Worm (Caenorhabditis elegans) whole organism, L4 larva: ENCODE measurements around the gene orc-4.
A peak's percentile ranks its signal among the peaks of the same experiment; 100 is the strongest.

Experiments
- D1046.2 ChIP-seq: fragments of 200-800 bp; sonication (Bioruptor generic); IDR thresholded peaks from 2 replicates; pipeline ENCODE4 v1.3.6; 2022; ENCODE audit warnings: missing genetic modification characterization, missing compliant biosample characterization
- F10B5.3 ChIP-seq: sonication (generic microtip); optimal IDR thresholded peaks from 2 replicates; lab custom pipeline; 2016; ENCODE audit warnings: mild to moderate bottlenecking, missing genetic modification characterization, missing compliant biosample characterization
- F26F4.8 ChIP-seq: fragments of 200-800 bp; sonication (Bioruptor generic); conservative IDR thresholded peaks from 2 replicates; pipeline ENCODE4 v1.3.6; 2022; ENCODE audit warnings: missing genetic modification characterization, missing compliant biosample characterization
- F44E2.7 ChIP-seq: fragments of 200-800 bp; sonication (Bioruptor generic); IDR thresholded peaks from 2 replicates; pipeline ENCODE4 v2.1.2; 2022; ENCODE audit warnings: missing genetic modification characterization, missing compliant biosample characterization
- F49E8.2 ChIP-seq: sonication (generic microtip); optimal IDR thresholded peaks from 2 replicates; lab custom pipeline; 2016; ENCODE audit warnings: missing compliant biosample characterization, mild to moderate bottlenecking, missing genetic modification characterization, borderline replicate concordance
- T20F7.1 ChIP-seq: fragments of 200-800 bp; sonication (Bioruptor generic); optimal IDR thresholded peaks from 2 replicates; lab custom pipeline; 2018; ENCODE audit warnings: mild to moderate bottlenecking, missing genetic modification characterization, missing compliant biosample characterization
- T26A8.4 ChIP-seq: fragments of 200-800 bp; sonication (Bioruptor generic); IDR thresholded peaks from 2 replicates; pipeline ENCODE4 v1.3.6; 2022; ENCODE audit warnings: missing genetic modification characterization, missing compliant biosample characterization
- Y48G9A.11 ChIP-seq: fragments of 200-800 bp; sonication (Bioruptor generic); IDR thresholded peaks from 2 replicates; pipeline ENCODE4 v1.3.6; 2022; ENCODE audit warnings: missing genetic modification reagents, missing genetic modification characterization, missing compliant biosample characterization
- Y5F2A.4 ChIP-seq: fragments of 200-800 bp; sonication (Bioruptor generic); optimal IDR thresholded peaks from 2 replicates; lab custom pipeline; 2018; ENCODE audit warnings: mild to moderate bottlenecking, missing genetic modification characterization, missing compliant biosample characterization
- ZK337.2 ChIP-seq: fragments of 200-800 bp; sonication (Bioruptor generic); IDR thresholded peaks from 2 replicates; pipeline ENCODE4 v1.3.6; 2022; ENCODE audit warnings: missing genetic modification reagents, missing genetic modification characterization, missing compliant biosample characterization
- aha-1 ChIP-seq: fragments of 150-350 bp; peaks from one replicate; lab custom pipeline; 2014; ENCODE audit warnings: missing biosample characterization, missing genetic modification characterization
- aly-2 ChIP-seq: sonication (generic microtip); optimal IDR thresholded peaks from 2 replicates; lab custom pipeline; 2018; ENCODE audit warnings: missing biosample characterization, missing genetic modification characterization
- ama-1 ChIP-seq: fragments of 150-350 bp; optimal IDR thresholded peaks from 2 replicates; lab custom pipeline; 2014; ENCODE audit warnings: inconsistent platforms, mixed read lengths
- attf-4 ChIP-seq: sonication (generic microtip); optimal IDR thresholded peaks from 3 replicates; lab custom pipeline; 2017; ENCODE audit warnings: missing biosample characterization, missing genetic modification characterization
- ceh-28 ChIP-seq: fragments of 150-350 bp; optimal IDR thresholded peaks from 2 replicates; lab custom pipeline; 2014; ENCODE audit warnings: missing biosample characterization, missing genetic modification reagents, missing genetic modification characterization
- ceh-44 ChIP-seq: fragments of 200-800 bp; sonication (Bioruptor generic); IDR thresholded peaks from 2 replicates; pipeline ENCODE4 v1.3.6; 2022; ENCODE audit warnings: missing genetic modification reagents, missing genetic modification characterization, missing compliant biosample characterization
- ceh-62 ChIP-seq: sonication (generic microtip); optimal IDR thresholded peaks from 2 replicates; lab custom pipeline; 2017; ENCODE audit warnings: missing biosample characterization, missing genetic modification characterization
- ctbp-1 ChIP-seq: fragments of 200-800 bp; sonication (Bioruptor generic); IDR thresholded peaks from 2 replicates; pipeline ENCODE4 v1.3.6; 2022; ENCODE audit warnings: missing genetic modification reagents, missing genetic modification characterization, missing compliant biosample characterization
- daf-12 ChIP-seq: fragments of 150-350 bp; optimal IDR thresholded peaks from 2 replicates; lab custom pipeline; 2014; ENCODE audit warnings: missing biosample characterization, missing genetic modification reagents, missing genetic modification characterization
- daf-16 ChIP-seq, 3 experiments: sonication (generic microtip); optimal IDR thresholded peaks; 2 replicates each; lab custom pipeline; 2016 to 2017; ENCODE audit warnings: missing genetic modification characterization in 3 of 3, missing genetic modification reagents in 3 of 3, mild to moderate bottlenecking in 2 of 3, missing compliant biosample characterization in 2 of 3, missing biosample characterization in 1 of 3, moderate library complexity in 1 of 3
- dmd-8 ChIP-seq: fragments of 200-800 bp; sonication (Bioruptor generic); IDR thresholded peaks from 2 replicates; pipeline ENCODE4 v1.3.6; 2022; ENCODE audit warnings: missing genetic modification characterization, missing compliant biosample characterization
- duxl-1 ChIP-seq: sonication (generic microtip); optimal IDR thresholded peaks from 2 replicates; lab custom pipeline; 2016; ENCODE audit warnings: mild to moderate bottlenecking, missing genetic modification characterization, moderate library complexity, missing compliant biosample characterization; ENCODE audit not compliant: poor library complexity
- egl-43 ChIP-seq: fragments of 200-800 bp; sonication (Bioruptor generic); IDR thresholded peaks from 2 replicates; pipeline ENCODE4 v1.3.6; 2022; ENCODE audit warnings: missing genetic modification reagents, missing genetic modification characterization, missing compliant biosample characterization
- fkh-10 ChIP-seq: fragments of 150-350 bp; optimal IDR thresholded peaks from 2 replicates; lab custom pipeline; 2014; ENCODE audit warnings: missing biosample characterization, missing genetic modification reagents, missing genetic modification characterization
- fos-1 ChIP-seq: fragments of 150-350 bp; optimal IDR thresholded peaks from 2 replicates; lab custom pipeline; 2014; ENCODE audit warnings: missing biosample characterization, missing genetic modification characterization
- hlh-11 ChIP-seq: fragments of 200-800 bp; sonication (Bioruptor generic); optimal IDR thresholded peaks from 2 replicates; lab custom pipeline; 2018; ENCODE audit warnings: mild to moderate bottlenecking, missing genetic modification characterization, missing compliant biosample characterization
- hlh-30 ChIP-seq: sonication (generic microtip); optimal IDR thresholded peaks from 2 replicates; lab custom pipeline; 2017; ENCODE audit warnings: antibody characterized with exemption, mild to moderate bottlenecking, missing genetic modification characterization, missing compliant biosample characterization; ENCODE audit not compliant: insufficient read depth
- lin-1 ChIP-seq: fragments of 200-800 bp; sonication (Bioruptor generic); IDR thresholded peaks from 2 replicates; pipeline ENCODE4 v1.3.6; 2022; ENCODE audit warnings: missing genetic modification reagents, missing genetic modification characterization, missing compliant biosample characterization
- lin-13 ChIP-seq: fragments of 150-350 bp; optimal IDR thresholded peaks from 2 replicates; lab custom pipeline; 2014; ENCODE audit warnings: missing biosample characterization, missing genetic modification reagents, missing genetic modification characterization
- lin-29 ChIP-seq: fragments of 200-800 bp; sonication (Bioruptor generic); IDR thresholded peaks from 2 replicates; pipeline ENCODE4 v1.3.6; 2022; ENCODE audit warnings: missing genetic modification reagents, missing genetic modification characterization, missing compliant biosample characterization
- lin-39 ChIP-seq: fragments of 150-350 bp; optimal IDR thresholded peaks from 2 replicates; lab custom pipeline; 2014; ENCODE audit warnings: missing biosample characterization, missing genetic modification reagents, missing genetic modification characterization
- madf-5 ChIP-seq, 2 experiments: fragments of 200-800 bp; sonication (Bioruptor generic); IDR thresholded peaks; 2 replicates each; pipeline ENCODE4 v1.3.6; 2022; ENCODE audit warnings: missing compliant biosample characterization in 2 of 2, missing genetic modification characterization in 2 of 2
- madf-9 ChIP-seq: fragments of 200-800 bp; sonication (Bioruptor generic); conservative IDR thresholded peaks from 2 replicates; pipeline ENCODE4 v1.3.6; 2022; ENCODE audit warnings: missing genetic modification reagents, missing genetic modification characterization, missing compliant biosample characterization
- mep-1 ChIP-seq: fragments of 150-350 bp; sonication (generic microtip); optimal IDR thresholded peaks from 3 replicates; lab custom pipeline; 2014; ENCODE audit warnings: missing biosample characterization, missing genetic modification characterization
- mxl-3 ChIP-seq: fragments of 200-800 bp; sonication (Bioruptor generic); optimal IDR thresholded peaks from 2 replicates; lab custom pipeline; 2018; ENCODE audit warnings: mild to moderate bottlenecking, missing genetic modification characterization, missing compliant biosample characterization
- nhr-102 ChIP-seq: sonication (generic microtip); optimal IDR thresholded peaks from 2 replicates; lab custom pipeline; 2016; ENCODE audit warnings: mild to moderate bottlenecking, missing genetic modification characterization, moderate library complexity, missing compliant biosample characterization
- nhr-237 ChIP-seq: sonication (generic microtip); optimal IDR thresholded peaks from 2 replicates; lab custom pipeline; 2017; ENCODE audit warnings: missing biosample characterization, missing genetic modification characterization
- nhr-28 ChIP-seq: fragments of 150-350 bp; optimal IDR thresholded peaks from 2 replicates; lab custom pipeline; 2014; ENCODE audit warnings: missing biosample characterization, missing genetic modification characterization
- nhr-77 ChIP-seq: fragments of 150-350 bp; optimal IDR thresholded peaks from 2 replicates; lab custom pipeline; 2014; ENCODE audit warnings: missing biosample characterization, missing genetic modification characterization
- pha-4 ChIP-seq, 2 experiments: fragments of 150-350 bp in 1 of 2; fragments of 200-800 bp in 1 of 2; sonication (Bioruptor generic) in 1 of 2; IDR thresholded peaks in 1 of 2; optimal IDR thresholded peaks in 1 of 2; 2 replicates each; pipeline versions ENCODE4 v1.3.6 to Lab custom; 2014 to 2022; ENCODE audit warnings: missing genetic modification characterization in 2 of 2, missing genetic modification reagents in 2 of 2, missing biosample characterization in 1 of 2, missing compliant biosample characterization in 1 of 2
- php-3 ChIP-seq: fragments of 200-800 bp; sonication (Bioruptor generic); IDR thresholded peaks from 2 replicates; pipeline ENCODE4 v1.3.6; 2022; ENCODE audit warnings: missing genetic modification reagents, missing genetic modification characterization, missing compliant biosample characterization
- pqm-1 ChIP-seq: sonication (generic microtip); optimal IDR thresholded peaks from 2 replicates; lab custom pipeline; 2017; ENCODE audit warnings: missing biosample characterization, missing genetic modification characterization
- rbr-2 ChIP-seq: sonication (generic microtip); optimal IDR thresholded peaks from 2 replicates; lab custom pipeline; 2016; ENCODE audit warnings: missing genotype, missing genetic modification characterization, missing compliant biosample characterization
- saeg-2 ChIP-seq: fragments of 200-800 bp; sonication (Bioruptor generic); IDR thresholded peaks from 2 replicates; pipeline ENCODE4 v1.3.6; 2022; ENCODE audit warnings: missing genetic modification reagents, missing genetic modification characterization, missing compliant biosample characterization
- sdz-12 ChIP-seq: fragments of 200-800 bp; sonication (Bioruptor generic); optimal IDR thresholded peaks from 2 replicates; lab custom pipeline; 2018; ENCODE audit warnings: mild to moderate bottlenecking, missing genetic modification characterization, missing compliant biosample characterization
- set-16 ChIP-seq: fragments of 200-800 bp; sonication (Bioruptor generic); IDR thresholded peaks from 2 replicates; pipeline ENCODE4 v1.3.6; 2022; ENCODE audit warnings: missing genetic modification reagents, missing genetic modification characterization, missing compliant biosample characterization
- snpc-1.2 ChIP-seq: fragments of 200-800 bp; sonication (Bioruptor generic); IDR thresholded peaks from 2 replicates; pipeline ENCODE4 v1.3.6; 2022; ENCODE audit warnings: missing genetic modification reagents, missing genetic modification characterization, missing compliant biosample characterization
- vab-7 ChIP-seq: fragments of 200-800 bp; sonication (Bioruptor generic); IDR thresholded peaks from 2 replicates; pipeline ENCODE4 v1.3.6; 2022; ENCODE audit warnings: missing genetic modification reagents, missing genetic modification characterization, missing compliant biosample characterization
- zfp-3 ChIP-seq: fragments of 200-800 bp; sonication (Bioruptor generic); conservative IDR thresholded peaks from 2 replicates; pipeline ENCODE4 v1.3.6; 2022; ENCODE audit warnings: missing genetic modification reagents, missing genetic modification characterization, missing compliant biosample characterization
- zip-2 ChIP-seq: fragments of 150-350 bp; optimal IDR thresholded peaks from 2 replicates; lab custom pipeline; 2014; ENCODE audit warnings: missing biosample characterization, missing genetic modification characterization

orc-4 gene

ce11 chrIII:10621208-10621607 is 24.8 kb upstream of the orc-4 start, which contains the start of the genes lron-10 and hpr-9 (continued):
- 0 out of 2 replicates have a peak, but pooled peaks have one; percentile 32 for TF ChIP-seq dmd-8
- TF ChIP-seq sdz-12, result peak; percentile 29
- TF ChIP-seq F10B5.3 (tag; lab: Kevin White, UChicago), result no peak
- no peak for TF ChIP-seq vab-7 (GFP tag; lab: Robert Waterston, UW)
- TF ChIP-seq fkh-10 (GFP tag; lab: Kevin White, UChicago), result no peak
- peak; percentile 60; the same call in 1 of the 2 replicates for TF ChIP-seq pha-4 (GFP tag; IDR thresholded peaks at IDR 0.05; lab: Robert Waterston, UW)
- no peak for TF ChIP-seq pha-4 (tag; optimal IDR thresholded peaks at IDR 0.05; lab: Kevin White, UChicago)
- TF ChIP-seq ctbp-1 (GFP tag; lab: Robert Waterston, UW), result no peak
- TF ChIP-seq nhr-102 (tag; lab: Kevin White, UChicago), result peak; percentile 83
- no peak for TF ChIP-seq lin-39
- peak; percentile 92 for TF ChIP-seq hlh-30 (tag; lab: Kevin White, UChicago)
- no peak for TF ChIP-seq F26F4.8
- TF ChIP-seq saeg-2 (GFP tag; lab: Robert Waterston, UW), result no peak
- TF ChIP-seq D1046.2 (GFP tag; lab: Robert Waterston, UW), result peak; percentile 19; the same call in 1 of the 2 replicates
- TF ChIP-seq ZK337.2, result peak; percentile 94
- peak; percentile 34 for TF ChIP-seq T20F7.1 (GFP tag; lab: Kevin White, UChicago)
- TF ChIP-seq attf-4 (tag; lab: Kevin White, UChicago), result no peak
- no peak for TF ChIP-seq snpc-1.2 (GFP tag; lab: Robert Waterston, UW)
- TF ChIP-seq rbr-2, result peak; percentile 61
- no peak for TF ChIP-seq ceh-28 (tag; lab: Kevin White, UChicago)
- no peak for TF ChIP-seq Y5F2A.4 (GFP tag; lab: Kevin White, UChicago)
- TF ChIP-seq madf-5 (GFP tag; IDR thresholded peaks at IDR 0.05; lab: Robert Waterston, UW), result 0 out of 4 replicates have a peak, but pooled peaks of 1 of the 2 experiments have one; percentile 17
- peak; percentile 3 for TF ChIP-seq ama-1 (lab: Kevin White, UChicago)
- no peak for TF ChIP-seq daf-16 (GFP tag; optimal IDR thresholded peaks at IDR 0.05; lab: Kevin White, UChicago)
- TF ChIP-seq daf-16 (tag; optimal IDR thresholded peaks at IDR 0.05; lab: Kevin White, UChicago), result peak; percentile 61
- TF ChIP-seq T26A8.4, result peak; percentile 71
- TF ChIP-seq zfp-3 (GFP tag; lab: Robert Waterston, UW), result 0 out of 2 replicates have a peak, but pooled peaks have one; percentile 43
- peak; percentile 57 for TF ChIP-seq F49E8.2 (tag; lab: Kevin White, UChicago)
- TF ChIP-seq madf-9, result peak; percentile 83; the same call in 1 of the 2 replicates
- TF ChIP-seq hlh-11, result peak; percentile 86
- TF ChIP-seq fos-1 (tag; lab: Kevin White, UChicago), result no peak
- TF ChIP-seq aha-1 (tag; lab: Kevin White, UChicago), result peak; percentile 86
- peak; percentile 62; the same call in 1 of the 2 replicates for TF ChIP-seq lin-29 (GFP tag; lab: Robert Waterston, UW)
- peak; percentile 9; the same call in 1 of the 2 replicates for TF ChIP-seq lin-1 (GFP tag; lab: Robert Waterston, UW)
- TF ChIP-seq Y48G9A.11, result no peak
- peak; percentile 68 for TF ChIP-seq nhr-28 (tag; lab: Kevin White, UChicago)
- peak; percentile 23 for TF ChIP-seq nhr-77 (tag; lab: Kevin White, UChicago)
- no peak for TF ChIP-seq nhr-237 (tag; lab: Kevin White, UChicago)
- TF ChIP-seq egl-43 (GFP tag; lab: Robert Waterston, UW), result no peak
- TF ChIP-seq mep-1 (tag; lab: Kevin White, UChicago), result peak; percentile 75
- TF ChIP-seq duxl-1 (tag; lab: Kevin White, UChicago), result peak; percentile 86
- no peak for TF ChIP-seq ceh-62 (tag; lab: Kevin White, UChicago)
- no peak for TF ChIP-seq daf-12 (tag; lab: Kevin White, UChicago)
- peak; percentile 62 for TF ChIP-seq mxl-3
- no peak for TF ChIP-seq set-16 (GFP tag; lab: Robert Waterston, UW)
- no peak for TF ChIP-seq F44E2.7 (GFP tag; lab: Robert Waterston, UW)
- no peak for TF ChIP-seq lin-13 (GFP tag; lab: Kevin White, UChicago)
- no peak for TF ChIP-seq aly-2 (tag; lab: Kevin White, UChicago)
- no peak for TF ChIP-seq pqm-1 (tag; lab: Kevin White, UChicago)
- TF ChIP-seq zip-2 (tag; lab: Kevin White, UChicago), result peak; percentile 32
- TF ChIP-seq ceh-44 (GFP tag; lab: Robert Waterston, UW), result peak; percentile 25; the same call in 1 of the 2 replicates
- 0 out of 2 replicates have a peak, but pooled peaks have one; percentile 30 for TF ChIP-seq php-3 (GFP tag; lab: Robert Waterston, UW)
